Worm (Caenorhabditis elegans) whole organism, L1 larva: ENCODE data around the gene fbxb-97.
A peak's percentile ranks its signal among the peaks of the same experiment; 100 is the strongest.

Experiments used
- Y116A8C.19 ChIP-seq: sonication (generic microtip); optimal IDR thresholded peaks from 2 replicates; lab custom pipeline; 2016; ENCODE audit warnings: missing compliant biosample characterization, missing genetic modification characterization, borderline replicate concordance
- ama-1 ChIP-seq: fragments of 150-350 bp; optimal IDR thresholded peaks from 2 replicates; lab custom pipeline; 2014
- blmp-1 ChIP-seq: fragments of 150-350 bp; optimal IDR thresholded peaks from 2 replicates; lab custom pipeline; 2014; ENCODE audit warnings: missing biosample characterization, missing genetic modification characterization
- ceh-82 ChIP-seq, 3 experiments: fragments of 150-350 bp in 1 of 3; sonication (generic microtip) in 2 of 3; optimal IDR thresholded peaks; 2 replicates each; lab custom pipeline; 2014 to 2017; ENCODE audit warnings: missing biosample characterization in 3 of 3, missing genetic modification characterization in 3 of 3
- ceh-88 ChIP-seq: fragments of 200-800 bp; sonication (Bioruptor generic); IDR thresholded peaks from 2 replicates; pipeline ENCODE4 v1.3.6; 2022; ENCODE audit warnings: missing genetic modification characterization, missing compliant biosample characterization
- dpl-1 ChIP-seq, 3 experiments: fragments of 150-350 bp in 2 of 3; sonication (generic microtip) in 1 of 3; optimal IDR thresholded peaks; 2 replicates each; lab custom pipeline; 2014 to 2017; ENCODE audit warnings: missing biosample characterization in 3 of 3, missing genetic modification characterization in 3 of 3, missing genetic modification reagents in 3 of 3
- efl-1 ChIP-seq, 4 experiments: fragments of 150-350 bp; optimal IDR thresholded peaks in 3 of 4; peaks in 1 of 4; 1 replicate in 1 of 4; 2 replicates in 3 of 4; lab custom pipeline; 2014; ENCODE audit warnings: missing biosample characterization in 2 of 4, missing genetic modification characterization in 2 of 4, missing genetic modification reagents in 2 of 4
- efl-3 ChIP-seq: fragments of 200-800 bp; sonication (Bioruptor generic); optimal IDR thresholded peaks from 2 replicates; lab custom pipeline; 2018; ENCODE audit warnings: mild to moderate bottlenecking, missing genetic modification characterization, missing compliant biosample characterization
- egl-13 ChIP-seq: sonication (generic microtip); optimal IDR thresholded peaks from 2 replicates; lab custom pipeline; 2016; ENCODE audit warnings: missing genotype, missing genetic modification reagents, missing genetic modification characterization, missing compliant biosample characterization
- elt-2 ChIP-seq: sonication (generic microtip); optimal IDR thresholded peaks from 2 replicates; lab custom pipeline; 2016; ENCODE audit warnings: missing genetic modification characterization, mild to moderate bottlenecking, inconsistent platforms, missing compliant biosample characterization, missing genetic modification reagents
- elt-3 ChIP-seq, 6 experiments: fragments of 150-350 bp in 1 of 6; sonication (generic microtip); optimal IDR thresholded peaks; 2 replicates each; lab custom pipeline; 2017 to 2018; ENCODE audit warnings: missing biosample characterization in 6 of 6, missing genetic modification characterization in 6 of 6, inconsistent platforms in 1 of 6
- ets-5 ChIP-seq: fragments of 200-800 bp; sonication (Bioruptor generic); IDR thresholded peaks from 2 replicates; pipeline ENCODE4 v1.3.6; 2022; ENCODE audit warnings: missing genetic modification characterization, missing compliant biosample characterization
- fos-1 ChIP-seq: fragments of 150-350 bp; optimal IDR thresholded peaks from 2 replicates; lab custom pipeline; 2014; ENCODE audit warnings: missing biosample characterization, missing genetic modification characterization
- hlh-17 ChIP-seq: fragments of 200-800 bp; sonication (Bioruptor generic); optimal IDR thresholded peaks from 2 replicates; lab custom pipeline; 2018; ENCODE audit warnings: missing genetic modification characterization, mild to moderate bottlenecking, missing compliant biosample characterization, moderate library complexity, borderline replicate concordance
- irx-1 ChIP-seq: sonication (generic microtip); optimal IDR thresholded peaks from 2 replicates; lab custom pipeline; 2016; ENCODE audit warnings: missing genetic modification characterization, missing compliant biosample characterization
- lin-13 ChIP-seq: fragments of 150-350 bp; optimal IDR thresholded peaks from 2 replicates; lab custom pipeline; 2014; ENCODE audit warnings: missing biosample characterization, missing genetic modification reagents, missing genetic modification characterization
- lin-15B ChIP-seq: fragments of 150-350 bp; sonication (generic microtip); optimal IDR thresholded peaks from 3 replicates; lab custom pipeline; 2014; ENCODE audit warnings: missing biosample characterization, missing genetic modification characterization
- lin-35 ChIP-seq, 2 experiments: fragments of 150-350 bp; optimal IDR thresholded peaks; 2 replicates each; lab custom pipeline; 2014; ENCODE audit warnings: missing biosample characterization in 2 of 2, missing genetic modification characterization in 2 of 2, missing genetic modification reagents in 2 of 2
- lin-39 ChIP-seq: fragments of 150-350 bp; optimal IDR thresholded peaks from 2 replicates; lab custom pipeline; 2014; ENCODE audit warnings: missing biosample characterization, missing genetic modification reagents, missing genetic modification characterization
- mef-2 ChIP-seq: fragments of 150-350 bp; optimal IDR thresholded peaks from 2 replicates; lab custom pipeline; 2014; ENCODE audit warnings: missing biosample characterization, missing genetic modification characterization
- mep-1 ChIP-seq: fragments of 150-350 bp; optimal IDR thresholded peaks from 2 replicates; lab custom pipeline; 2014; ENCODE audit warnings: missing biosample characterization, missing genetic modification characterization
- nhr-28 ChIP-seq: fragments of 150-350 bp; optimal IDR thresholded peaks from 2 replicates; lab custom pipeline; 2014; ENCODE audit warnings: missing biosample characterization, missing genetic modification characterization
- nhr-47 ChIP-seq: sonication (generic microtip); optimal IDR thresholded peaks from 2 replicates; lab custom pipeline; 2016; ENCODE audit warnings: mild to moderate bottlenecking, missing genetic modification characterization, moderate library complexity, missing compliant biosample characterization
- nhr-76 ChIP-seq: sonication (generic microtip); optimal IDR thresholded peaks from 2 replicates; lab custom pipeline; 2017; ENCODE audit warnings: missing biosample characterization, missing genetic modification characterization
- nhr-90 ChIP-seq: sonication (generic microtip); optimal IDR thresholded peaks from 2 replicates; lab custom pipeline; 2016; ENCODE audit warnings: mild to moderate bottlenecking, missing genetic modification characterization, missing compliant biosample characterization; ENCODE audit not compliant: poor library complexity
- pqm-1 ChIP-seq: sonication (generic microtip); optimal IDR thresholded peaks from 3 replicates; lab custom pipeline; 2017; ENCODE audit warnings: missing biosample characterization, missing genetic modification characterization
- snpc-4 ChIP-seq: fragments of 150-350 bp; optimal IDR thresholded peaks from 2 replicates; lab custom pipeline; 2014; ENCODE audit warnings: missing biosample characterization, missing genetic modification characterization
- snu-23 ChIP-seq: sonication (generic microtip); optimal IDR thresholded peaks from 2 replicates; lab custom pipeline; 2016; ENCODE audit warnings: missing genetic modification characterization, missing compliant biosample characterization
- sox-4 ChIP-seq: sonication (generic microtip); optimal IDR thresholded peaks from 2 replicates; lab custom pipeline; 2016; ENCODE audit warnings: missing genetic modification characterization, missing compliant biosample characterization
- sup-37 ChIP-seq: fragments of 200-800 bp; sonication (Bioruptor generic); optimal IDR thresholded peaks from 2 replicates; lab custom pipeline; 2018; ENCODE audit warnings: mild to moderate bottlenecking, missing genetic modification characterization, missing compliant biosample characterization
- tlp-1 ChIP-seq: fragments of 150-350 bp; optimal IDR thresholded peaks from 2 replicates; lab custom pipeline; 2014; ENCODE audit warnings: missing biosample characterization, missing genetic modification characterization
- unc-130 ChIP-seq: fragments of 150-350 bp; optimal IDR thresholded peaks from 2 replicates; lab custom pipeline; 2017; ENCODE audit warnings: missing biosample characterization, missing genetic modification characterization, inconsistent platforms
- unc-86 ChIP-seq: sonication (generic microtip); optimal IDR thresholded peaks from 2 replicates; lab custom pipeline; 2016; ENCODE audit warnings: missing genetic modification characterization, missing compliant biosample characterization
- vab-15 ChIP-seq: sonication (generic microtip); optimal IDR thresholded peaks from 2 replicates; lab custom pipeline; 2017; ENCODE audit warnings: missing genotype, mild to moderate bottlenecking, missing genetic modification characterization, missing compliant biosample characterization
- zag-1 ChIP-seq: fragments of 150-350 bp; optimal IDR thresholded peaks from 2 replicates; lab custom pipeline; 2014; ENCODE audit warnings: missing biosample characterization, missing genetic modification characterization
- ztf-11 ChIP-seq, 2 experiments: sonication (generic microtip); optimal IDR thresholded peaks; 2 replicates each; lab custom pipeline; 2016 to 2017; ENCODE audit warnings: missing genetic modification characterization in 2 of 2, missing biosample characterization in 1 of 2, missing compliant biosample characterization in 1 of 2

Gene fbxb-97

ce11 chrII:1850840-1851294 lies 2.9 kb upstream of the fbxb-97 start, which contains the start of gene C52E2.3:
Gene C52E2.3, plus strand, starts transcription at chrII:1851244.
- TF ChIP-seq elt-2 (tag; lab: Kevin White, UChicago) (peak; percentile 81), ceh-88 (GFP tag; lab: Robert Waterston, UW) (no peak), elt-3 (tag; optimal IDR thresholded peaks at IDR 0.05; lab: Kevin White, UChicago) (peak in 5 of 6 experiments; percentile 56 to 80 (median 70)), blmp-1 (tag; lab: Kevin White, UChicago) (peak; percentile 26)

- no peak for TF ChIP-seq nhr-47 (tag; lab: Kevin White, UChicago)
- no peak for TF ChIP-seq sup-37 (GFP tag; lab: Kevin White, UChicago)
- no peak for TF ChIP-seq unc-130 (tag; lab: Kevin White, UChicago)
- TF ChIP-seq efl-3 (GFP tag; lab: Kevin White, UChicago) = no peak
- no peak for TF ChIP-seq dpl-1 (GFP tag; optimal IDR thresholded peaks at IDR 0.05; lab: Kevin White, UChicago)
- TF ChIP-seq zag-1 (tag; lab: Kevin White, UChicago) = no peak
- no peak for TF ChIP-seq ceh-88 (GFP tag; lab: Robert Waterston, UW)
- no peak for TF ChIP-seq ztf-11 (tag; optimal IDR thresholded peaks at IDR 0.05; lab: Kevin White, UChicago)
- TF ChIP-seq nhr-76 (tag; lab: Kevin White, UChicago) = no peak
- no peak for TF ChIP-seq lin-13 (GFP tag; lab: Kevin White, UChicago)
- no peak for TF ChIP-seq nhr-28 (tag; lab: Kevin White, UChicago)
- no peak for TF ChIP-seq mep-1 (tag; lab: Kevin White, UChicago)
These were observed 2.3 kb upstream of the fbxb-97 start, which contains the start of gene fbxb-96 for ce11 chrII:1850299-1850698. Gene fbxb-96, minus strand, starts transcription at chrII:1850399.

ce11 chrII:1844552-1844951 lies 3.4 kb downstream of the fbxb-97 start:
- TF ChIP-seq mef-2 (no peak), efl-1 (optimal IDR thresholded peaks at IDR 0.05; lab: Kevin White, UChicago) (no peak), efl-1 (GFP tag; optimal IDR thresholded peaks at IDR 0.05 in 1 of 2; lab: Kevin White, UChicago) (no peak), snu-23 (GFP tag; lab: Kevin White, UChicago) (no peak), unc-86 (tag; lab: Kevin White, UChicago) (no peak), irx-1 (tag; lab: Kevin White, UChicago) (no peak), zag-1 (tag; lab: Kevin White, UChicago) (no peak), fos-1 (tag; lab: Kevin White, UChicago) (no peak), snpc-4 (tag; lab: Kevin White, UChicago) (no peak), ama-1 (no peak), lin-15B (tag; lab: Kevin White, UChicago) (no peak), sox-4 (tag; lab: Kevin White, UChicago) (no peak), hlh-17 (no peak), ets-5 (GFP tag; lab: Robert Waterston, UW) (no peak), vab-15 (tag; lab: Kevin White, UChicago) (no peak), nhr-90 (tag; lab: Kevin White, UChicago) (no peak)

DNA sequence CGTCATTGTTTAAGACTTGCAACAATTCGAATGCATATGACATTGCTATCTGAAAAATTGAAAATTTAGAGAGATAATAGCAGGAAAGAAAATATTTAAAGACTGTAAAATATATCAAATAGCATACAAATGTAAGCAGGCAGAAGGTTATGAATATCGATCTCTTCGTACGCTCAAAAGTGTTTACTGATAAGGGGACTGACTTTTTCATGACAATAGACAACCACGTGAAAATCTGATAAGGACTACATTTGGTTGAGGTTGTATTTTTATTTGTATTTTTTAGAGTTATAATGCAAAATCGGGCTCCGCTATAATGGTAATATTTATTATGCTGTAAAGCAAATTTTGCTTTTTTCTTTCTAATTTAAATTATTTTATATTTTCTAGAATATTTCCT lies 5.1 kb downstream of the fbxb-97 start, which contains the start of the genes C52E2.5 and C52E2.4:
C52E2.5 (minus strand) TSS at position 43 of the 400 bp plus-strand sequence.
C52E2.4 (plus strand) TSS at position 252 of the 400 bp plus-strand sequence.
- TF ChIP-seq tlp-1 (tag; lab: Kevin White, UChicago) (peak; percentile 45), Y116A8C.19 (tag; lab: Kevin White, UChicago) (no peak), elt-2 (tag; lab: Kevin White, UChicago) (peak; percentile 96), pqm-1 (tag; lab: Kevin White, UChicago) (peak; percentile 16), egl-13 (tag; lab: Kevin White, UChicago) (peak; percentile 5), efl-1 (optimal IDR thresholded peaks at IDR 0.05; lab: Kevin White, UChicago) (no peak), efl-1 (GFP tag; optimal IDR thresholded peaks at IDR 0.05 in 1 of 2; lab: Kevin White, UChicago) (peak in 1 of 2 experiments; percentile 16), lin-35 (GFP tag; optimal IDR thresholded peaks at IDR 0.05; lab: Kevin White, UChicago) (peak in 1 of 2 experiments; percentile 34), lin-39 (tag; lab: Kevin White, UChicago) (no peak), ceh-82 (tag; optimal IDR thresholded peaks at IDR 0.05; lab: Kevin White, UChicago) (no peak)
